Worm (Caenorhabditis elegans) whole organism, late embryonic: ENCODE results near the gene Y69H2.3.

ENCODE experiments used
- C08G9.2 ChIP-seq: sonication (generic microtip); optimal IDR thresholded peaks from 2 replicates; lab custom pipeline; 2016; ENCODE audit warnings: mild to moderate bottlenecking, missing genetic modification characterization, moderate library complexity, missing compliant biosample characterization
- C38D4.7 ChIP-seq: fragments of 200-800 bp; sonication (Bioruptor generic); optimal IDR thresholded peaks from 2 replicates; lab custom pipeline; 2018; ENCODE audit warnings: mild to moderate bottlenecking, missing genetic modification characterization, moderate library complexity, missing compliant biosample characterization
- F13H6.1 ChIP-seq: sonication (generic microtip); optimal IDR thresholded peaks from 2 replicates; lab custom pipeline; 2016; ENCODE audit warnings: missing genetic modification characterization, missing compliant biosample characterization
- K02D7.2 ChIP-seq: sonication (generic microtip); optimal IDR thresholded peaks from 2 replicates; lab custom pipeline; 2017; ENCODE audit warnings: mild to moderate bottlenecking, missing genetic modification characterization, missing compliant biosample characterization
- T23F11.4 ChIP-seq: fragments of 200-800 bp; sonication (Bioruptor generic); optimal IDR thresholded peaks from 2 replicates; lab custom pipeline; 2018; ENCODE audit warnings: mild to moderate bottlenecking, missing genetic modification characterization, missing compliant biosample characterization
- ahr-1 ChIP-seq: sonication (generic microtip); optimal IDR thresholded peaks from 2 replicates; lab custom pipeline; 2016; ENCODE audit warnings: missing genetic modification characterization, missing compliant biosample characterization
- ceh-14 ChIP-seq: sonication (generic microtip); optimal IDR thresholded peaks from 2 replicates; lab custom pipeline; 2016; ENCODE audit warnings: missing genotype, missing genetic modification characterization, missing compliant biosample characterization
- ceh-19 ChIP-seq: fragments of 200-800 bp; sonication (Bioruptor generic); optimal IDR thresholded peaks from 2 replicates; lab custom pipeline; 2018; ENCODE audit warnings: mild to moderate bottlenecking, missing genetic modification characterization, missing compliant biosample characterization
- ceh-2 ChIP-seq: sonication (generic microtip); optimal IDR thresholded peaks from 2 replicates; lab custom pipeline; 2016; ENCODE audit warnings: missing genotype, missing genetic modification characterization, missing compliant biosample characterization
- ceh-22 ChIP-seq: sonication (generic microtip); optimal IDR thresholded peaks from 2 replicates; lab custom pipeline; 2017; ENCODE audit warnings: missing biosample characterization, missing genetic modification characterization
- ceh-30 ChIP-seq: fragments of 150-350 bp; optimal IDR thresholded peaks from 2 replicates; lab custom pipeline; 2014; ENCODE audit warnings: missing biosample characterization, missing genetic modification characterization
- ceh-31 ChIP-seq: sonication (generic microtip); optimal IDR thresholded peaks from 2 replicates; lab custom pipeline; 2016; ENCODE audit warnings: missing genetic modification characterization, missing compliant biosample characterization
- ceh-48 ChIP-seq: sonication (generic microtip); optimal IDR thresholded peaks from 2 replicates; lab custom pipeline; 2016; ENCODE audit warnings: missing genetic modification characterization, inconsistent platforms, missing compliant biosample characterization
- ceh-9 ChIP-seq: sonication (generic microtip); optimal IDR thresholded peaks from 2 replicates; lab custom pipeline; 2016; ENCODE audit warnings: mild to moderate bottlenecking, missing genetic modification characterization, inconsistent platforms, missing compliant biosample characterization
- dmd-4 ChIP-seq: sonication (generic microtip); optimal IDR thresholded peaks from 2 replicates; lab custom pipeline; 2016; ENCODE audit warnings: borderline replicate concordance, missing genetic modification characterization, missing compliant biosample characterization
- elt-2 ChIP-seq: sonication (generic microtip); optimal IDR thresholded peaks from 2 replicates; lab custom pipeline; 2016; ENCODE audit warnings: missing genetic modification reagents, missing genetic modification characterization, missing compliant biosample characterization
- elt-4 ChIP-seq: sonication (generic microtip); optimal IDR thresholded peaks from 2 replicates; lab custom pipeline; 2016; ENCODE audit warnings: missing genetic modification characterization, missing compliant biosample characterization
- ets-4 ChIP-seq: sonication (generic microtip); optimal IDR thresholded peaks from 2 replicates; lab custom pipeline; 2016; ENCODE audit warnings: missing genetic modification characterization, missing compliant biosample characterization
- fax-1 ChIP-seq: sonication (generic microtip); optimal IDR thresholded peaks from 2 replicates; lab custom pipeline; 2016; ENCODE audit warnings: missing genotype, missing genetic modification characterization, missing compliant biosample characterization
- fkh-10 ChIP-seq: fragments of 150-350 bp; optimal IDR thresholded peaks from 2 replicates; lab custom pipeline; 2014; ENCODE audit warnings: missing biosample characterization, missing genetic modification reagents, missing genetic modification characterization
- hlh-6 ChIP-seq: sonication (generic microtip); optimal IDR thresholded peaks from 2 replicates; lab custom pipeline; 2016; ENCODE audit warnings: missing genotype, missing genetic modification characterization, missing compliant biosample characterization
- mec-3 ChIP-seq: sonication (generic microtip); optimal IDR thresholded peaks from 2 replicates; lab custom pipeline; 2016; ENCODE audit warnings: borderline replicate concordance, missing genetic modification characterization, missing compliant biosample characterization
- nfya-1 ChIP-seq: sonication (generic microtip); optimal IDR thresholded peaks from 2 replicates; lab custom pipeline; 2017; ENCODE audit warnings: missing genetic modification characterization, mild to moderate bottlenecking, missing compliant biosample characterization, antibody characterized with exemption, moderate library complexity
- nhr-232 ChIP-seq: sonication (generic microtip); optimal IDR thresholded peaks from 2 replicates; lab custom pipeline; 2016; ENCODE audit warnings: missing genetic modification characterization, missing compliant biosample characterization
- odd-2 ChIP-seq: sonication (generic microtip); optimal IDR thresholded peaks from 2 replicates; lab custom pipeline; 2017; ENCODE audit warnings: antibody characterized with exemption, mild to moderate bottlenecking, missing genetic modification characterization, missing compliant biosample characterization
- pag-3 ChIP-seq: sonication (generic microtip); optimal IDR thresholded peaks from 2 replicates; lab custom pipeline; 2016; ENCODE audit warnings: missing compliant biosample characterization, missing genetic modification characterization, borderline replicate concordance
- pha-2 ChIP-seq: sonication (generic microtip); optimal IDR thresholded peaks from 2 replicates; lab custom pipeline; 2017; ENCODE audit warnings: mild to moderate bottlenecking, missing genetic modification characterization, missing compliant biosample characterization
- ref-2 ChIP-seq: sonication (generic microtip); optimal IDR thresholded peaks from 2 replicates; lab custom pipeline; 2016; ENCODE audit warnings: missing genetic modification characterization, missing compliant biosample characterization
- sox-2 ChIP-seq: fragments of 200-800 bp; sonication (Bioruptor generic); IDR thresholded peaks from 2 replicates; pipeline ENCODE4 v1.3.6; 2022; ENCODE audit warnings: missing genetic modification reagents, missing genetic modification characterization, missing compliant biosample characterization
- sox-4 ChIP-seq: sonication (generic microtip); optimal IDR thresholded peaks from 2 replicates; lab custom pipeline; 2017; ENCODE audit warnings: mild to moderate bottlenecking, missing genetic modification characterization, inconsistent platforms, missing compliant biosample characterization
- tbx-2 ChIP-seq: sonication (generic microtip); optimal IDR thresholded peaks from 2 replicates; lab custom pipeline; 2016; ENCODE audit warnings: missing genetic modification characterization, missing compliant biosample characterization
- tbx-7 ChIP-seq: sonication (generic microtip); optimal IDR thresholded peaks from 2 replicates; lab custom pipeline; 2016; ENCODE audit warnings: missing genotype, missing genetic modification characterization, missing compliant biosample characterization
- unc-42 ChIP-seq: sonication (generic microtip); optimal IDR thresholded peaks from 2 replicates; lab custom pipeline; 2016; ENCODE audit warnings: missing genotype, missing genetic modification characterization, missing compliant biosample characterization
- ztf-16 ChIP-seq: sonication (generic microtip); optimal IDR thresholded peaks from 2 replicates; lab custom pipeline; 2017; ENCODE audit warnings: missing genetic modification characterization, missing compliant biosample characterization

The Y69H2.3 gene

DNA sequence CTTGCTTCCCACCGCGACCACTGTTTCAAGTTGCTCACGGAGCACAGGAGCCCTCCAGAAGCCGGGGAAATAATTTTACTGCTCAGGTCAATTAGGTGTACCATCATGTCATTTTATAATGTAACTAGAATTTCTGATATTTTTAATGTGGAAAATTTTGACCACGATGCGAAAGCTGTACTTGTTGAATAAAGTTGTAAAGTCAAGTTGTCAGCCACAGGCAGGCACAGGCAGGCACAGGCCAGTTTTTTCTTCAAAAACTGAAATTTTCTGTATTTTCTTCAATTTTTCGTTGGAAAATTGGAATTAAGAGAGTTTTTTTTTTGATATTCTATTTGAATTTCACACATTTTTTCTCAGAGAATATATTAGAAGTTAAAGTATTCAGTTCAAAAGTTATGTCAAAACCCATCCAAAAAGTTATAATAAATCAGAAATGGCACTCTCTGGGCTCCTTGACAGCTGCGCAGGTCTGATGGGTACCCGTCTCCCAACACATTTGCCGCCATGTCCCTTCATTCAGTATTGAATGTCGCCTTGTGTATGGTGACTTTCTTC, 42.2 kb upstream of the Y69H2.3 start, which contains the start of gene Y17D7C.1:
Gene Y17D7C.1, plus strand, starts transcription at position 508 of the 558 bp plus-strand sequence.
- TF ChIP-seq F13H6.1 (tag; lab: Kevin White, UChicago) (no peak), C08G9.2 (tag; lab: Kevin White, UChicago) (no peak), pha-2 (tag; lab: Kevin White, UChicago) (no peak), nhr-232 (no peak)

DNA sequence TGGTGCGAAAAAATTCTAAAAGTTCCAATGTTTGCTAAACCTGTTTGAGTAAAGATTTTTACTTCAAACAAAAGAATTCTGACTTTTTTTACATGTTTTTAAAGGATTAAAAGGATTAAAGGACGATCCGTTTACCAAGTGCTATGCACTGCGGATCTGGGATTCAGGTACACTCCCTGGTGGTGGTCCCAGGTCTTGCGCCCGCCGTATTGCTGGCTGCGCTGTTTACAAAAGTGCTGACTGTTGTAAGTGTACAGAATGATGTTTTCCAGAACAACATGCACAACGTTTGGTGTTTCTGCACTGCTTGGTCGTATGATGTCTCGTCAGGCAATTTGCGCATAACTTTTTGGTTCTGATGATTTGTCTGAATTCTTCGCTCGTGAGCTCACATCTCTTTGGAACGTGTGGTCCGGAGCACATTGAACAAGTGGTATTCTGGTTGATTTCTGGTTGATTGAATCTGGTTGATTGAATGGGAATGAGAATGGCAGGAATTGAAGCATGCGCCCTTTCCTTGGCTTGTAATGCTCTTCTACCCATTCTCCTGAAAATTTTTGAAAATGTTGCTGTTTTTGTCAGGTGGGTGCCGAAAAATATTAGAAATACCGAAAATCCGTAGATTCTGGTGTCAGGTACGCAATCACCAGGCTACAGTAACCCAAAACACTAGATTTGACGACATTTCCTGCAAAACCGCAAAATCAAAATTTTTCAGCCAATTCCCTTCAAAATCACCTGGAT, 41.6 kb upstream of the Y69H2.3 start:
- TF ChIP-seq ceh-19 (no peak), elt-4 (no peak), dmd-4 (peak; percentile 70), K02D7.2 (no peak), ztf-16 (tag; lab: Kevin White, UChicago) (no peak), fkh-10 (GFP tag; lab: Kevin White, UChicago) (peak; percentile 18), mec-3 (tag; lab: Kevin White, UChicago) (no peak), ceh-31 (tag; lab: Kevin White, UChicago) (no peak)

DNA sequence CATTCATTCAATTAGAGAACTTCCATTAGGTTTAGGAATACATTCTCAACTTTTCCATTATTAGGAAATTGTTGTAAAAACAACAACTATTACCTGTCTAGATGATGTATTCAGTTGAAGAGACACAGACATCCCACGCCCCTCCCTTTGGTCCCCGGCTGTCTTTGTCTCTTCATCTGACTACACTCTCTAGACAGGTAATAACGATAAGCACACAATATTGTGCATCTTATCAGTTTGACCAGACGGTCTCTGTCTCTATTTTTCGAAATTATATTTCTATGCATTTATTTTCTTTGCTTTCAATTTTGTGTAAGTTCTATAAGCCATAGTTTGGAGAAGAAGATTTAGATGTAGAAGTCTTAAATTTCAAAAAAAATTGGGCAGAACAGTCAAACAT, 37.4 kb upstream of the Y69H2.3 start, which contains the start of gene Y69H2.9:
Gene Y69H2.9, plus strand, starts transcription at position 233 of the 400 bp plus-strand sequence.
- TF ChIP-seq F13H6.1 (tag; lab: Kevin White, UChicago) (no peak), ceh-14 (tag; lab: Kevin White, UChicago) (no peak), elt-2 (tag; lab: Kevin White, UChicago) (peak; percentile 91)

DNA sequence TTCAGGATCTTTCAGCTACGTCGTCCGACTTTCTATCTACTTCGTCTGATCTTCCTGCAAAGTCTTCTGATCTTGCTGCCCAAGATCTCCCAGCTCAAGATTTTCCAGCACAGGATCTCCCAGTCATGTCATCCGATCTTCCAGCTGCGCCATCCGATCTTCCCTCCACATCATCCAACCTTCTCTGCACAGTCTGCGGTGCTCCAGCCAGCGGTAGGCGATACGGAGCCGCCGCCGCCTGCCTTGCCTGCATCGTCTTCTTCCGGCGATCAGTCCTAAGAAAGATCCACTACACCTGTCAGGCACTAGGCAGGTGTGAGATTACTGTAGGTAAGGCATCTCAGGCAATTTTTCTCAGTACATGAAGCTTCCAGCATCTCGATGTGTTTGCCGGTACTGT, 35.4 kb upstream of the Y69H2.3 start, which contains the start of gene nhr-241:
Gene nhr-241, plus strand, starts transcription at position 126 of the 400 bp plus-strand sequence.
- TF ChIP-seq C38D4.7 (GFP tag; lab: Kevin White, UChicago) = no peak
- peak; percentile 46 for TF ChIP-seq pag-3
- no peak for TF ChIP-seq ets-4 (tag; lab: Kevin White, UChicago)

DNA sequence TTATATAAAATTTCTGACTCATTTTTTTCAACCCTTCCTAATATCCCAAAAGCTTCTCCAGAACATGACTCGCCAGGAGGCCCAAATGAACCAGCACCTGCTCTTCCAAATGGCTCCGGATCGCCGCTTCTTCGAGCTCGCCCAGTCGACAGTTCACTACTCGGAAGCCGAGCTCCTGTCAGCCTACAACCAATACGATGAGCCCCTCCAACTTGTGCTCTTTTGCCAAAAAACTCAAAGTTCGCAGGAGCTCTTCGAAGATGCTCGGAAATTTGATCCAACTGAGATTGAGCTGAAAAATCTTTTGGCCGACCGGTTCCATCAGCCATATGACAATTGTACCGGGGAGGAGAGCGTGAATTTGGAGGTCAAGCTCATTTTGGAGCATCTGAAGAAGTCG, 31.5 kb upstream of the Y69H2.3 start:
- TF ChIP-seq tbx-2 (no peak), mec-3 (tag; lab: Kevin White, UChicago) (no peak), C38D4.7 (GFP tag; lab: Kevin White, UChicago) (no peak), T23F11.4 (GFP tag; lab: Kevin White, UChicago) (no peak), unc-42 (no peak)

DNA sequence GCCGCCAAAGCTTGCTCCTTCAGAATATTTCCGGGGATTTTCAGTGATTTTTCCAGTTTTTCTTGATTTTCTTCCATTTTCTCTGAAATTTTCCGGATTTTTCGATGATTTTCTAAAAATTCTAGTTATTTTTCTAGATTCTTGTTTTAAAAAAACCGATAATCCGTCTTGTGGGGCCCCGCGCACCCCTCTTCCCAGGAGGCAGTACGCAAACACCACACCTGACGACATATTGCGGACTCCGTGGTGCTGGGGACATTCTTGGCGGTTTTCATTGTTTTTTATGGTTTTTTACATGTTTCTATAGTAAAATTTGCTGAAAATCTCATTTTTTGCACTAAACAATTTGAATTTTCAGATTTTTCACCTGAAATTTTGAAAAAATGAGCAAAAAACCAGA, 25.8 kb upstream of the Y69H2.3 start, which contains the start of the genes ubc-19 and Y69H2.7:
Gene ubc-19, minus strand, starts transcription at position 82 of the 400 bp plus-strand sequence.
Gene Y69H2.7, plus strand, starts transcription at position 309 of the 400 bp plus-strand sequence.
- TF ChIP-seq C08G9.2 (tag; lab: Kevin White, UChicago) = no peak
- peak; percentile 23 for TF ChIP-seq ceh-48 (tag; lab: Kevin White, UChicago)
- TF ChIP-seq ztf-16 (tag; lab: Kevin White, UChicago) = no peak
- TF ChIP-seq ceh-30 = peak; percentile 8
- TF ChIP-seq ceh-22 (tag; lab: Kevin White, UChicago) = no peak
- no peak for TF ChIP-seq ceh-9 (tag; lab: Kevin White, UChicago)
- no peak for TF ChIP-seq nhr-232
- peak; percentile 25 for TF ChIP-seq nfya-1 (tag; lab: Kevin White, UChicago)

DNA sequence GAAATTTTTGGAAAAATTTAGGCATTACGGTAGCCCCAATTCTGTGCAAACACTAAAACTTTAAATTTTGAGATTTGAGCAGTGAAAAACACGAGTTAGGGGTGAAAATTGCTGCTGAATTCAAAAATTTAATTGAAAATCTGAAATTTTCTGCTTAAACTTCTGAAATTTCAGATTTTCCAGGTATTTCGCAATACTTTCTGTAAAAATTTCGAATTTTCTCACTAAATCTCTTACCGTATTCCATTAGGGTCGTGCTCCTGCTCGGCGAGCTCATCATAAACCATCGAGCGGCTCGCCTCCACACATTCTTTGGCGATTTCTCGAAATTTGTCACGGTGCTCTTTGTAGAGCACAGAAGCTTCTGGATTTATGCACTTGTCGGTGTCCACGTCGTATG, 23.4 kb upstream of the Y69H2.3 start:
- TF ChIP-seq ahr-1 (tag; lab: Kevin White, UChicago) (no peak), ref-2 (no peak), ceh-31 (tag; lab: Kevin White, UChicago) (no peak), tbx-7 (no peak), ceh-2 (tag; lab: Kevin White, UChicago) (no peak), sox-4 (tag; lab: Kevin White, UChicago) (no peak), tbx-2 (no peak), sox-2 (no peak), ceh-30 (no peak), odd-2 (no peak), hlh-6 (tag; lab: Kevin White, UChicago) (no peak), ceh-22 (tag; lab: Kevin White, UChicago) (no peak), fax-1 (tag; lab: Kevin White, UChicago) (no peak)
